Fruit fly (Drosophila melanogaster) whole organism, embryonic: ENCODE results near the gene Miga.
A peak's percentile ranks its signal among the peaks of the same experiment; 100 is the strongest.

ENCODE experiments used
- Awh ChIP-seq: fragments of 200-800 bp; sonication (Bioruptor generic); IDR thresholded peaks from 2 replicates; pipeline ENCODE4, ENCODE4 v1.3.6; 2022; ENCODE audit warnings: missing biosample characterization, missing genetic modification characterization
- C15 ChIP-seq: fragments of 200-800 bp; sonication (Bioruptor generic); IDR thresholded peaks from 3 replicates; pipeline ENCODE4 v1.3.6; 2022; ENCODE audit warnings: missing biosample characterization, missing genetic modification characterization
- CG10147 ChIP-seq: fragments of 200-800 bp; sonication (Bioruptor generic); optimal IDR thresholded peaks from 2 replicates; lab custom pipeline; 2019; ENCODE audit warnings: missing biosample characterization, mild to moderate bottlenecking, missing genetic modification characterization, moderate library complexity
- CG10959 ChIP-seq: fragments of 200-800 bp; sonication (Bioruptor generic); IDR thresholded peaks from 2 replicates; pipeline ENCODE4 v1.3.6; 2022; ENCODE audit warnings: missing biosample characterization, missing genetic modification characterization
- CG12219 ChIP-seq: fragments of 200-800 bp; sonication (Bioruptor generic); optimal IDR thresholded peaks from 3 replicates; lab custom pipeline; 2018; ENCODE audit warnings: missing biosample characterization, mild to moderate bottlenecking, missing genetic modification characterization
- CG12744 ChIP-seq: fragments of 200-800 bp; sonication (Bioruptor generic); optimal IDR thresholded peaks from 2 replicates; lab custom pipeline; 2016; ENCODE audit warnings: missing biosample characterization, missing genetic modification characterization
- CG12769 ChIP-seq: fragments of 200-800 bp; sonication (Bioruptor generic); optimal IDR thresholded peaks from 2 replicates; lab custom pipeline; 2019; ENCODE audit warnings: missing biosample characterization, mild to moderate bottlenecking, missing genetic modification characterization, moderate library complexity
- CG13287 ChIP-seq: fragments of 200-800 bp; sonication (Bioruptor generic); IDR thresholded peaks from 2 replicates; pipeline ENCODE4 v1.3.6; 2022; ENCODE audit warnings: missing biosample characterization, missing genetic modification characterization; ENCODE audit not compliant: partially characterized antibody
- CG13775 ChIP-seq: fragments of 200-800 bp; sonication (Bioruptor generic); optimal IDR thresholded peaks from 3 replicates; lab custom pipeline; 2017; ENCODE audit warnings: missing biosample characterization, mild to moderate bottlenecking, missing genetic modification characterization
- CG13894 ChIP-seq: fragments of 200-800 bp; sonication (Bioruptor generic); optimal IDR thresholded peaks from 3 replicates; lab custom pipeline; 2018; ENCODE audit warnings: missing biosample characterization, mild to moderate bottlenecking, missing genetic modification characterization, moderate library complexity
- CG14014 ChIP-seq: fragments of 200-800 bp; sonication (Bioruptor generic); IDR thresholded peaks from 2 replicates; pipeline ENCODE4 v1.3.6; 2022; ENCODE audit warnings: missing biosample characterization, missing genetic modification characterization
- CG14710 ChIP-seq: fragments of 200-800 bp; sonication (Bioruptor generic); optimal IDR thresholded peaks from 3 replicates; lab custom pipeline; 2019; ENCODE audit warnings: missing biosample characterization, mild to moderate bottlenecking, missing genetic modification characterization, moderate library complexity
- CG15514 ChIP-seq: fragments of 200-800 bp; sonication (Bioruptor generic); optimal IDR thresholded peaks from 3 replicates; lab custom pipeline; 2017; ENCODE audit warnings: missing biosample characterization, missing genetic modification characterization, mild to moderate bottlenecking, moderate library complexity, missing genetic modification reagents
- CG15696 ChIP-seq: fragments of 200-800 bp; sonication (Bioruptor generic); optimal IDR thresholded peaks from 2 replicates; lab custom pipeline; 2019; ENCODE audit warnings: missing biosample characterization, mild to moderate bottlenecking, missing genetic modification characterization, moderate library complexity
- CG17912 ChIP-seq: fragments of 200-800 bp; sonication (Bioruptor generic); optimal IDR thresholded peaks from 2 replicates; lab custom pipeline; 2018; ENCODE audit warnings: missing biosample characterization, mild to moderate bottlenecking, missing genetic modification characterization
- CG31224 ChIP-seq: fragments of 200-800 bp; sonication (Bioruptor generic); IDR thresholded peaks from 2 replicates; pipeline ENCODE4 v1.3.6; 2022; ENCODE audit warnings: missing biosample characterization, missing genetic modification characterization
- CG31388 ChIP-seq: fragments of 200-800 bp; sonication (Bioruptor generic); optimal IDR thresholded peaks from 2 replicates; lab custom pipeline; 2016; ENCODE audit warnings: missing biosample characterization, missing genetic modification characterization
- CG42726 ChIP-seq: fragments of 200-800 bp; sonication (Bioruptor generic); IDR thresholded peaks from 2 replicates; pipeline ENCODE4 v1.3.6; 2022; ENCODE audit warnings: missing biosample characterization, missing genetic modification characterization; ENCODE audit not compliant: partially characterized antibody
- CG4854 ChIP-seq: fragments of 200-800 bp; sonication (Bioruptor generic); optimal IDR thresholded peaks from 2 replicates; lab custom pipeline; 2016; ENCODE audit warnings: missing biosample characterization, missing genetic modification characterization, inconsistent platforms
- CG7556 ChIP-seq: fragments of 200-800 bp; sonication (Bioruptor generic); optimal IDR thresholded peaks from 2 replicates; lab custom pipeline; 2017; ENCODE audit warnings: missing biosample characterization, mild to moderate bottlenecking, missing genetic modification characterization
- CG8765 ChIP-seq: fragments of 200-800 bp; sonication (Bioruptor generic); IDR thresholded peaks from 2 replicates; pipeline ENCODE4 v1.3.6; 2022; ENCODE audit warnings: missing biosample characterization, missing genetic modification characterization
- Camta ChIP-seq: fragments of 200-800 bp; sonication (Bioruptor generic); optimal IDR thresholded peaks from 2 replicates; lab custom pipeline; 2016; ENCODE audit warnings: missing biosample characterization, missing genetic modification characterization
- D19A ChIP-seq: fragments of 200-800 bp; optimal IDR thresholded peaks from 3 replicates; lab custom pipeline; 2019; ENCODE audit warnings: missing biosample characterization, mild to moderate bottlenecking, missing genetic modification characterization, moderate library complexity
- Drgx ChIP-seq: fragments of 200-800 bp; sonication (Bioruptor generic); IDR thresholded peaks from 2 replicates; pipeline ENCODE4 v1.3.6; 2022; ENCODE audit warnings: missing biosample characterization, missing genetic modification characterization
- Eip74EF ChIP-seq, 2 experiments: fragments of 200-800 bp in 1 of 2; fragments of >200 bp in 1 of 2; sonication (Bioruptor generic) in 1 of 2; optimal IDR thresholded peaks; 2 replicates each; lab custom pipeline; 2017 to 2019; ENCODE audit warnings: missing biosample characterization in 2 of 2, missing genetic modification characterization in 2 of 2, mild to moderate bottlenecking in 1 of 2, moderate library complexity in 1 of 2
- HLH3B ChIP-seq: fragments of 200-800 bp; sonication (Bioruptor generic); IDR thresholded peaks from 2 replicates; pipeline ENCODE4 v1.3.6; 2022; ENCODE audit warnings: missing biosample characterization, missing genetic modification characterization
- MESR4 ChIP-seq: fragments of 200-800 bp; sonication (Bioruptor generic); optimal IDR thresholded peaks from 2 replicates; lab custom pipeline; 2018; ENCODE audit warnings: missing biosample characterization, mild to moderate bottlenecking, missing genetic modification characterization, moderate library complexity
- NK7.1 ChIP-seq: fragments of 200-800 bp; sonication (Bioruptor generic); optimal IDR thresholded peaks from 3 replicates; lab custom pipeline; 2016; ENCODE audit warnings: missing biosample characterization, missing genetic modification characterization
- Optix ChIP-seq: fragments of 200-800 bp; sonication (Bioruptor generic); IDR thresholded peaks from 3 replicates; pipeline ENCODE4 v1.3.6; 2022; ENCODE audit warnings: missing biosample characterization, missing genetic modification characterization
- Ravus ChIP-seq: fragments of 200-800 bp; sonication (Bioruptor generic); IDR thresholded peaks from 2 replicates; pipeline ENCODE4 v1.3.6; 2022; ENCODE audit warnings: missing biosample characterization, missing genetic modification characterization
- al ChIP-seq: fragments of 200-800 bp; sonication (Bioruptor generic); IDR thresholded peaks from 2 replicates; pipeline ENCODE4 v1.3.6; 2022; ENCODE audit warnings: missing biosample characterization, missing genetic modification characterization
- ash1 ChIP-seq: fragments of 200-800 bp; sonication (Bioruptor generic); optimal IDR thresholded peaks from 2 replicates; lab custom pipeline; 2018; ENCODE audit warnings: missing biosample characterization, mild to moderate bottlenecking, missing genetic modification characterization
- az2 ChIP-seq: fragments of 200-800 bp; sonication (Bioruptor generic); optimal IDR thresholded peaks from 3 replicates; lab custom pipeline; 2016; ENCODE audit warnings: missing biosample characterization, missing genetic modification characterization
- ci ChIP-seq: fragments of 200-800 bp; sonication (Bioruptor generic); IDR thresholded peaks from 3 replicates; pipeline ENCODE4 v1.3.6; 2022; ENCODE audit warnings: missing biosample characterization, missing genetic modification characterization
- crp ChIP-seq, 2 experiments: fragments of 200-800 bp; sonication (Bioruptor generic); optimal IDR thresholded peaks; 2 replicates in 1 of 2; 3 replicates in 1 of 2; lab custom pipeline; 2017; ENCODE audit warnings: missing biosample characterization in 2 of 2, missing genetic modification characterization in 2 of 2, mild to moderate bottlenecking in 1 of 2, moderate library complexity in 1 of 2
- emc ChIP-seq: fragments of 200-800 bp; sonication (Bioruptor generic); optimal IDR thresholded peaks from 2 replicates; lab custom pipeline; 2016; ENCODE audit warnings: missing biosample characterization, missing genetic modification characterization
- ftz-f1 ChIP-seq: fragments of 200-800 bp; sonication (Bioruptor generic); optimal IDR thresholded peaks from 2 replicates; lab custom pipeline; 2016; ENCODE audit warnings: missing biosample characterization, missing genetic modification characterization
- grn ChIP-seq: fragments of 200-800 bp; sonication (Bioruptor generic); optimal IDR thresholded peaks from 3 replicates; lab custom pipeline; 2017; ENCODE audit warnings: missing biosample characterization, missing genetic modification characterization
- hbn ChIP-seq: fragments of 200-800 bp; sonication (Bioruptor generic); IDR thresholded peaks from 2 replicates; pipeline ENCODE4 v1.3.6; 2022; ENCODE audit warnings: missing biosample characterization, missing genetic modification characterization; ENCODE audit not compliant: partially characterized antibody
- hkb ChIP-seq, 2 experiments: fragments of 200-800 bp in 1 of 2; fragments of >200 bp in 1 of 2; sonication (Bioruptor generic) in 1 of 2; IDR thresholded peaks in 1 of 2; optimal IDR thresholded peaks in 1 of 2; 2 replicates each; pipeline versions ENCODE4 v1.3.6 to Lab custom; 2017 to 2022; ENCODE audit warnings: missing biosample characterization in 1 of 2, missing genetic modification characterization in 1 of 2
- inv ChIP-seq: fragments of 200-800 bp; sonication (Bioruptor generic); IDR thresholded peaks from 2 replicates; pipeline ENCODE4 v1.3.6; 2022; ENCODE audit warnings: missing biosample characterization, missing genetic modification characterization; ENCODE audit not compliant: partially characterized antibody
- lbe ChIP-seq: fragments of 200-800 bp; sonication (Bioruptor generic); optimal IDR thresholded peaks from 2 replicates; lab custom pipeline; 2016; ENCODE audit warnings: missing biosample characterization, mild to moderate bottlenecking, missing genetic modification characterization
- mirr ChIP-seq: fragments of 200-800 bp; sonication (Bioruptor generic); optimal IDR thresholded peaks from 3 replicates; lab custom pipeline; 2018; ENCODE audit warnings: missing biosample characterization, mild to moderate bottlenecking, missing genetic modification characterization
- nom ChIP-seq: fragments of 200-800 bp; sonication (Bioruptor generic); optimal IDR thresholded peaks from 2 replicates; lab custom pipeline; 2017; ENCODE audit warnings: missing biosample characterization, missing genetic modification characterization, mild to moderate bottlenecking, moderate library complexity, missing genetic modification reagents
- peb ChIP-seq: fragments of 200-800 bp; sonication (Bioruptor generic); IDR thresholded peaks from 2 replicates; pipeline ENCODE4 v1.3.6; 2022; ENCODE audit warnings: missing biosample characterization, missing genetic modification characterization
- repo ChIP-seq: fragments of 200-800 bp; sonication (Bioruptor generic); optimal IDR thresholded peaks from 2 replicates; lab custom pipeline; 2016; ENCODE audit warnings: missing biosample characterization, missing genetic modification characterization
- tap ChIP-seq: fragments of 200-800 bp; optimal IDR thresholded peaks from 3 replicates; lab custom pipeline; 2019; ENCODE audit warnings: missing biosample characterization, mild to moderate bottlenecking, missing genetic modification characterization, moderate library complexity
- trh ChIP-seq: fragments of 200-800 bp; sonication (Bioruptor generic); optimal IDR thresholded peaks from 2 replicates; lab custom pipeline; 2016; ENCODE audit warnings: missing biosample characterization, missing genetic modification characterization
- zf30C ChIP-seq: fragments of 200-800 bp; sonication (Bioruptor generic); optimal IDR thresholded peaks from 3 replicates; lab custom pipeline; 2018; ENCODE audit warnings: missing biosample characterization, mild to moderate bottlenecking, missing genetic modification characterization

The Miga gene

DNA sequence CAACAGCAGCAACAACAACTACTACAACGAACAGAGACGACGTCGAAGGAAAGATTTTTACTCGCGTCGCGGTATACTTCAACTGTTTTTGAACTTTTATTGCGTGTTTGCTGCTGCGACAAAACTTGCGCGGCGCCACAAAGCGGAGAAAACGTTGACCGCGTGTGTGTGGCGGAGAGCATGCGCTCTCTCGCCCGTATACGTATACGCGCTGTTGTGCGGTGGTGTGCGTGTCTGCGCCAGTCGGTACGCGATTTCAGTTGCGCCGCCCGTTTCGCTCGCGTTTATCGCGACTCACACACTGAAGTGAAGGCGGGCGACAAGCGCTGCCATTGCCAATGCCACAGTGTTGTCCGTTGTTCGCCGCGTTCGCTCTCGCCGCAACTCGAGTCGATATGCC lies 27.8 kb downstream of the Miga start (continued):
- TF ChIP-seq CG17912 (peak; percentile 42), CG10959 (peak; percentile 45; the same call in 1 of the 2 replicates), CG4854 (GFP tag; lab: Kevin White, UChicago) (no peak), CG7556 (GFP tag; lab: Kevin White, UChicago) (no peak), CG10147 (peak; percentile 92), hbn (GFP tag; lab: Robert Waterston, UW) (0 out of 2 replicates have a peak, but pooled peaks have one; percentile 23), CG15696 (tag; lab: Kevin White, UChicago) (peak; percentile 30), az2 (GFP tag; lab: Kevin White, UChicago) (no peak), al (GFP tag; lab: Robert Waterston, UW) (peak; percentile 53), HLH3B (peak; percentile 75; the same call in 1 of the 2 replicates), peb (GFP tag; lab: Robert Waterston, UW) (peak; percentile 58), C15 (GFP tag; lab: Robert Waterston, UW) (peak; percentile 92; the same call in 2 of the 3 replicates), CG42726 (GFP tag; lab: Robert Waterston, UW) (no peak), Optix (GFP tag; lab: Robert Waterston, UW) (peak; percentile 77; the same call in 2 of the 3 replicates), Camta (GFP tag; lab: Kevin White, UChicago) (no peak), Drgx (GFP tag; lab: Robert Waterston, UW) (peak; percentile 97), repo (GFP tag; lab: Kevin White, UChicago) (no peak), CG15514 (GFP tag; lab: Kevin White, UChicago) (peak; percentile 72), CG13894 (tag; lab: Kevin White, UChicago) (peak; percentile 87), nom (peak; percentile 88), CG12744 (GFP tag; lab: Kevin White, UChicago) (no peak), CG12769 (tag; lab: Kevin White, UChicago) (peak; percentile 38), emc (GFP tag; lab: Kevin White, UChicago) (no peak), zf30C (peak; percentile 50), CG13775 (GFP tag; lab: Kevin White, UChicago) (no peak), ftz-f1 (GFP tag; lab: Kevin White, UChicago) (peak; percentile 32), CG8765 (GFP tag; lab: Robert Waterston, UW) (peak; percentile 99), crp (GFP tag; optimal IDR thresholded peaks at IDR 0.05; lab: Kevin White, UChicago) (no peak), Eip74EF (GFP tag; optimal IDR thresholded peaks at IDR 0.05; lab: Kevin White, UChicago) (peak in 1 of 2 experiments; percentile 12), Awh (GFP tag; lab: Robert Waterston, UW) (no peak; the same call in 1 of the 2 replicates), grn (GFP tag; lab: Kevin White, UChicago) (no peak), inv (GFP tag; lab: Robert Waterston, UW) (no peak), trh (GFP tag; lab: Kevin White, UChicago) (no peak), tap (tag; lab: Kevin White, UChicago) (peak; percentile 35), D19A (tag; lab: Kevin White, UChicago) (peak; percentile 11), ci (peak; percentile 96), ash1 (GFP tag; lab: Kevin White, UChicago) (peak; percentile 58), CG31388 (GFP tag; lab: Kevin White, UChicago) (no peak), mirr (GFP tag; lab: Kevin White, UChicago) (peak; percentile 98), MESR4 (GFP tag; lab: Kevin White, UChicago) (peak; percentile 8), CG13287 (GFP tag; lab: Robert Waterston, UW) (0 out of 2 replicates have a peak, but pooled peaks have one; percentile 14), lbe (GFP tag; lab: Kevin White, UChicago) (peak; percentile 78), CG31224 (GFP tag; lab: Robert Waterston, UW) (peak; percentile 78), NK7.1 (GFP tag; lab: Kevin White, UChicago) (no peak), CG12219 (peak; percentile 73), Ravus (GFP tag; lab: Robert Waterston, UW) (no peak), CG14014 (peak; percentile 88; the same call in 1 of the 2 replicates), hkb (optimal IDR thresholded peaks at IDR 0.05; lab: Kevin White, UChicago) (no peak), hkb (GFP tag; IDR thresholded peaks at IDR 0.05; lab: Robert Waterston, UW) (peak; percentile 72), CG14710 (tag; lab: Kevin White, UChicago) (no peak)
